Fruit fly (Drosophila melanogaster): Measurements from ENCODE around the gene m.

DNA sequence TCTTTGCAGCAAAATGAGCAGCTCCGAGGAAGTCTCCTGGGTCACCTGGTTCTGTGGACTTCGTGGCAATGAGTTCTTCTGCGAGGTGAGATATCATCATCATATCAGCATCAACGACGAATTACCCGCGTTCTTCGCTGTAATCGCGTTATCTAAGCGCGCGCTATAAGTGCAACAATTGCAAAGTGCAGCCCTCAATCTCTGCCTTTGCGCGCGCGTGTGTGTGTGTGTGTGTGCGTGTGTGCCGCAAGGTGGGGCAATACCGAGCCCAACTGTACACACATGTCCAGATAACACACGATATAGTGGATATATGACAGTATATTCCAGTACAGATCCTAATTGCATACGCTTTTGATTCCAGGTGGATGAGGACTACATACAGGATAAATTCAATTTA is 39.4 kb downstream of the m start:
- TF ChIP-seq CG42726 (GFP tag; IDR thresholded peaks at IDR 0.05; ENCODE audit: partially characterized antibody) (no peak), NC2α (GFP tag; optimal IDR thresholded peaks at IDR 0.05) (no peak), CG1647 (GFP tag; optimal IDR thresholded peaks at IDR 0.05) (no peak)
